Fruit fly (Drosophila melanogaster): ENCODE measurements around the gene CG1105.

CG1105 gene

dm6 chr3R:7037250-7037802, 29.6 kb downstream of the CG1105 start (continued):
- TF ChIP-seq Usf (GFP tag; optimal IDR thresholded peaks at IDR 0.05) (no peak), CrebB (tag; optimal IDR thresholded peaks at IDR 0.05) (peak; percentile 35), gt (GFP tag; IDR thresholded peaks at IDR 0.05) (no peak), crol (GFP tag; IDR thresholded peaks at IDR 0.05) (peak; percentile 72), nom (GFP tag; optimal IDR thresholded peaks at IDR 0.05) (peak; percentile 11), CG9215 (GFP tag; IDR thresholded peaks at IDR 0.05) (no peak), CG2712 (tag; optimal IDR thresholded peaks at IDR 0.05) (peak; percentile 14), CG12219 (GFP tag; optimal IDR thresholded peaks at IDR 0.05) (no peak), lov (optimal IDR thresholded peaks at IDR 0.05) (no peak), lov (GFP tag; IDR thresholded peaks at IDR 0.05) (no peak; the same call in 2 of the 3 replicates), tx (GFP tag; optimal IDR thresholded peaks at IDR 0.05) (no peak), CG8290 (GFP tag; optimal IDR thresholded peaks at IDR 0.05) (peak; percentile 48), CG8290 (tag; optimal IDR thresholded peaks at IDR 0.05) (peak in 1 of 2 experiments; percentile 23), az2 (GFP tag; optimal IDR thresholded peaks at IDR 0.05) (no peak), phol (tag; optimal IDR thresholded peaks at IDR 0.05) (peak; percentile 83), ttk (GFP tag; IDR thresholded peaks at IDR 0.05) (no peak; the same call in 1 of the 2 replicates), CG7928 (GFP tag; optimal IDR thresholded peaks at IDR 0.05) (no peak), ind (GFP tag; optimal IDR thresholded peaks at IDR 0.05) (no peak), Sox102F (GFP tag; optimal IDR thresholded peaks at IDR 0.05) (no peak), twi (tag; optimal IDR thresholded peaks at IDR 0.05) (peak; percentile 97), CG4360 (GFP tag; IDR thresholded peaks at IDR 0.05) (0 out of 2 replicates have a peak, but pooled peaks have one; percentile 39), Doc2 (GFP tag; IDR thresholded peaks at IDR 0.05) (no peak), CG4424 (GFP tag; optimal IDR thresholded peaks at IDR 0.05) (no peak), HHEX (GFP tag; optimal IDR thresholded peaks at IDR 0.05) (peak; percentile 16), CG32767 (GFP tag; IDR thresholded peaks at IDR 0.05) (0 out of 2 replicates have a peak, but pooled peaks have one; percentile 18), Vsx1 (GFP tag; optimal IDR thresholded peaks at IDR 0.05) (peak; percentile 27), CG7556 (GFP tag; optimal IDR thresholded peaks at IDR 0.05) (no peak), Dfd (GFP tag; optimal IDR thresholded peaks at IDR 0.05) (no peak), slp2 (GFP tag; optimal IDR thresholded peaks at IDR 0.05) (peak; percentile 27), tap (tag; optimal IDR thresholded peaks at IDR 0.05) (no peak), toy (GFP tag; IDR thresholded peaks at IDR 0.05) (no peak), CG2129 (GFP tag; IDR thresholded peaks at IDR 0.05; ENCODE audit: partially characterized antibody) (no peak), Doc3 (GFP tag; IDR thresholded peaks at IDR 0.05; ENCODE audit: partially characterized antibody) (no peak), sima (GFP tag; optimal IDR thresholded peaks at IDR 0.05) (no peak), dm (GFP tag; optimal IDR thresholded peaks at IDR 0.05) (peak; percentile 55), CG12071 (GFP tag; optimal IDR thresholded peaks at IDR 0.05) (peak; percentile 3), CG10654 (GFP tag; optimal IDR thresholded peaks at IDR 0.05) (no peak), CG2889 (GFP tag; IDR thresholded peaks at IDR 0.05) (no peak), wor (GFP tag; IDR thresholded peaks at IDR 0.05) (no peak), repo (GFP tag; optimal IDR thresholded peaks at IDR 0.05) (no peak), knrl (GFP tag; IDR thresholded peaks at IDR 0.05; ENCODE audit: partially characterized antibody) (no peak), dati (GFP tag; IDR thresholded peaks at IDR 0.05) (no peak), hb (GFP tag; IDR thresholded peaks at IDR 0.05; ENCODE audit: partially characterized antibody) (no peak), gce (GFP tag; IDR thresholded peaks at IDR 0.05) (0 out of 3 replicates have a peak, but pooled peaks have one; percentile 36), CG17385 (GFP tag; optimal IDR thresholded peaks at IDR 0.05) (no peak), cg (GFP tag; optimal IDR thresholded peaks at IDR 0.05) (peak; percentile 96), CG17912 (GFP tag; optimal IDR thresholded peaks at IDR 0.05) (no peak), corto (GFP tag; optimal IDR thresholded peaks at IDR 0.05) (no peak), CG10366 (GFP tag; IDR thresholded peaks at IDR 0.05) (no peak), stwl (tag; optimal IDR thresholded peaks at IDR 0.05) (peak; percentile 78), sc (optimal IDR thresholded peaks at IDR 0.05) (no peak), sc (GFP tag; optimal IDR thresholded peaks at IDR 0.05) (no peak)
